Worm (Caenorhabditis elegans) whole organism, late embryonic: ENCODE data around the gene Y57G11C.28.

Experiments used
- Y22D7AL.16 ChIP-seq: sonication (generic microtip); optimal IDR thresholded peaks from 2 replicates; lab custom pipeline; 2016; ENCODE audit warnings: missing genetic modification characterization, missing compliant biosample characterization
- ama-1 ChIP-seq: fragments of 150-350 bp; optimal IDR thresholded peaks from 2 replicates; lab custom pipeline; 2014
- ceh-31 ChIP-seq: sonication (generic microtip); optimal IDR thresholded peaks from 2 replicates; lab custom pipeline; 2016; ENCODE audit warnings: missing genetic modification characterization, missing compliant biosample characterization
- pag-3 ChIP-seq: sonication (generic microtip); optimal IDR thresholded peaks from 2 replicates; lab custom pipeline; 2016; ENCODE audit warnings: missing compliant biosample characterization, missing genetic modification characterization, borderline replicate concordance

DNA sequence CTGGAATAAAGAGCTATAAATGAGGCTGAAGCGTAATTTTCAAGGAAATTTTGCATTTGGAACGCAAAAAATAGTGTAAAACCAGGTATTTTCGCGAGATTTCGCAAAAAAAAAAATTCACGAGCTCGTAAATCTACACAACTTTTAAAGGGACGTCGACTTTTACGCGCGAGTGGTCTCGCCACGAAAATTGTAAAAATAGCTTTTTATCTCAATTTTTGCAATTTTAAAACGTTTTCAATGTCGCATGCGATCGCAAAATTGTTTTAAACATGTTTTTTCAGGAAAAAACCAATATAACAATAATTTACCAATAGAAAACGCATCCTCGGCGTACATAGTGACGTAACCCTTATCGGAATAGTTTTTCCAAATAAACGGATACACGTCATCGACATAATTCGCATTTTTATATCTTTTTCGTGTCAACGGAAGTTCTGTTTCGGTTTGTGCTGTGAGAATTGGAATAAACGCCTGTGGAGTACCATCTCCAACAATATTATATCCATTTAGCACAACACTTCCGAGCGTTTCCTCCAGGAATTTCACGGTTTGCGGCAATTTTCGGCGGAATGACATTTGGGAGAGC is 27.3 kb downstream of the Y57G11C.28 start:
- TF ChIP-seq ceh-31 (tag; lab: Kevin White, UChicago) (no peak), pag-3 (no peak), ama-1 (peak; percentile 44), Y22D7AL.16 (tag; lab: Kevin White, UChicago) (no peak)
